In genomic region chr3L:14976026-14976425, dm6 we compare ENCODE assay signal across 1 fruit fly cellular context.
A peak's percentile ranks its signal among the peaks of the same experiment; 100 is the strongest.
TF ChIP-seq lines count a peak whose summit lies in the region.

No protein-coding gene starts in this region.

TF ChIP-seq in whole organism, embryonic, 481 proteins besides CTCF, POLR2A, EP300 and RAD21 (continued from another document):
- no peak for TF ChIP-seq pfk (GFP tag; optimal IDR thresholded peaks at IDR 0.05; lab: Kevin White, UChicago)
- TF ChIP-seq Jarid2 (GFP tag; optimal IDR thresholded peaks at IDR 0.05; lab: Kevin White, UChicago), result peak; percentile 15
- TF ChIP-seq Mrtf (GFP tag; IDR thresholded peaks at IDR 0.05; lab: Robert Waterston, UW), result no peak
- no peak for TF ChIP-seq Hr51 (GFP tag; optimal IDR thresholded peaks at IDR 0.05; lab: Kevin White, UChicago)
- TF ChIP-seq CG18011 (GFP tag; optimal IDR thresholded peaks at IDR 0.05; lab: Kevin White, UChicago), result no peak
- peak; percentile 100 for TF ChIP-seq twi (tag; optimal IDR thresholded peaks at IDR 0.05; lab: Kevin White, UChicago)
- no peak for TF ChIP-seq Neu2 (GFP tag; optimal IDR thresholded peaks at IDR 0.05; lab: Kevin White, UChicago; ENCODE audit: borderline replicate concordance)
- peak; percentile 22 for TF ChIP-seq Ets65A (GFP tag; lab: Kevin White, UChicago)
